Worm (Caenorhabditis elegans) whole organism, dauer: ENCODE measurements around the gene pig-1.

Source experiments
- unc-62 ChIP-seq: sonication (generic microtip); optimal IDR thresholded peaks from 2 replicates; lab custom pipeline; 2017; ENCODE audit warnings: missing biosample characterization, missing genetic modification reagents, missing genetic modification characterization

pig-1 gene

ce11 chrIV:519409-519808, at the start of gene pig-1:
pig-1 (minus strand) TSS chrIV:519457.
- TF ChIP-seq unc-62 (GFP tag; lab: Kevin White, UChicago) = no peak

DNA sequence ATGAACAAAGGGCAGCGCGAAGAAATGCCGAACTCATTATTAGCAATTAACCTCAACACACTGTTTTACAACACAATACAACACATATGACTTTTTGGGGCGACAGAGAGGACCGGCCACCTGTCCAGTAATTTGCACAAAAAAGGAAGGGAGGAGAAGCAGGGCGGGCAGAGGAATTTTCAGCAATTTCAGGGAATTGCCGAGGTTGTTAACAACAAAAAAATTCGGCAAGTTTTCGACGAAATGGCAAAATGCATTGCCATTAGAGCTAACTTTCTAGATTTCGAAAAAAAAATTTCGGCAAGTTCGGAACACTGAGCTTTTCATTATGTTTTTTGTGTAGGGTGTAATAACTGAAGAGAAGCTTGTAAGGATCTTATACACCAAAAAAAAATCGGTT, 44.7 kb upstream of the pig-1 start:
- TF ChIP-seq unc-62 (GFP tag; lab: Kevin White, UChicago) = no peak

- no peak for TF ChIP-seq unc-62 (GFP tag; lab: Kevin White, UChicago)
Measured at ce11 chrIV:563417-563816, 44.2 kb upstream of the pig-1 start.

DNA sequence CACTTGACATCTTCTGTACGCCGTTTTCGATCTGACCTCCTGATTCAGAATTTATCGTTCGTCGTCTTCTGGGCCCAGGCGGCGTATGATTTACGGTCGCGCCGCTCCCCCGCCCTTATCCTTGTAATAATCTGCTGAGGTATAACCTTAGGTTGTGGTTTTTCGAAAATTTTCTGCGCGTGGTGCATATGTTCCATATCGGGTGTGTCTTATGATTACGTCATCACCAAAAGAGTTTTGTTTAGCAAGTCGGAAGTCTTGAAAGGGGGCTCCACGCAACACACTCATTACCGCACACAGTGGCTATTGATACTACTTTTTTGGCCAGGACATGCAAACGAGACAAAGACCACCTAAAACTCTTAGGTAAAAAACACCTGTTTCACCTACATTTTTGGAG, 41.5 kb upstream of the pig-1 start:
- no peak for TF ChIP-seq unc-62 (GFP tag; lab: Kevin White, UChicago)

- TF ChIP-seq unc-62 (GFP tag; lab: Kevin White, UChicago) = no peak
Measured at ce11 chrIV:560314-560713, 41.1 kb upstream of the pig-1 start.

DNA sequence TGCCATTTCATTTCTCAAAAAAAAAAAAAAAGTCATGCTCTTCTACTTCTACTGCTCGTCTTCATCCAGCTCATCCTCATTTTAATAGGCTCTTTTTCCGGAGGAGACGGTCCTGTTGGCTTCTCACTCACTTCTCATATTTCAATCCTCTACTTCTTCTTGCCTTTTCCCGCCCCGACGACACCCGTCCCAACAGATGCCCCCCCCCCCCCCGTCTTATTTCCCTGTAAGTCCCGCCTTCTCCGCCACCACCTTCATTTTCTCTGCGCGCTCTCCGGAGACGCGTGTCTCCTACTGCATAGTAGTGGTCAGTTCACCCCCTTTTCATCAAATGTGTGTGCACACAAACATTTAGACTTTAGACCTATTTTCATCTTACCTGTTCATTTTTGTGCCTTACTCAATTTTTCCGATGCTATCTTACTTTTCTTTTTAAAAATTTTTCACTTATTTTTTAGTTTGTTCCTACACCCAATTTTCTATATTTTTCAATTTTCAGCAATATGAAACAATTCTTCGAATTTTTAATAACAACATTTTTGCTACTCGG, 39.6 kb upstream of the pig-1 start, which contains the start of gene efn-4:
Gene efn-4 (plus strand): TSS at position 500 of the 550 bp plus-strand sequence.
- no peak for TF ChIP-seq unc-62 (GFP tag; lab: Kevin White, UChicago)

ce11 chrIV:554005-554404, 34.7 kb upstream of the pig-1 start:
- TF ChIP-seq unc-62 (GFP tag; lab: Kevin White, UChicago) = no peak

ce11 chrIV:551923-552322, 32.7 kb upstream of the pig-1 start:
- no peak for TF ChIP-seq unc-62 (GFP tag; lab: Kevin White, UChicago)

DNA sequence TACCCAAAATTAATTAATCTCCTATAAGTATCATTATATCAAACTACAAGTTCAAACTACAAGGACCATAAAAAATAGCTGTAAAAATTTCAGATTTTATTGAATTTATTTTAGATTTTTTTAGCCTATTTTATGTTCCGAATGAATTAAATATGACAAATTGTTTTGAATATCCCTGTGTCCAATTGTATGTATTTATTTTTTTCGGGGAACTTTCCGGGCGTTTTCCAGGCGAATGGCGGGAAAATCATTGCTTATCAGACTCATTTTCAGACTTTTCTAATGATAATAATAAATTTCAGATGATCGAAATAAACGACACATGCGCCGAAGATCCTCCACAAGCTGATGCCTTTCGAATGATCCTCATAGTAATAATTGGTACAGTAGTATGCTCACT, 28.7 kb upstream of the pig-1 start, which contains the start of gene F56A11.4:
Gene F56A11.4 (plus strand): TSS at position 301 of the 400 bp plus-strand sequence.
- TF ChIP-seq unc-62 (GFP tag; lab: Kevin White, UChicago) = no peak

DNA sequence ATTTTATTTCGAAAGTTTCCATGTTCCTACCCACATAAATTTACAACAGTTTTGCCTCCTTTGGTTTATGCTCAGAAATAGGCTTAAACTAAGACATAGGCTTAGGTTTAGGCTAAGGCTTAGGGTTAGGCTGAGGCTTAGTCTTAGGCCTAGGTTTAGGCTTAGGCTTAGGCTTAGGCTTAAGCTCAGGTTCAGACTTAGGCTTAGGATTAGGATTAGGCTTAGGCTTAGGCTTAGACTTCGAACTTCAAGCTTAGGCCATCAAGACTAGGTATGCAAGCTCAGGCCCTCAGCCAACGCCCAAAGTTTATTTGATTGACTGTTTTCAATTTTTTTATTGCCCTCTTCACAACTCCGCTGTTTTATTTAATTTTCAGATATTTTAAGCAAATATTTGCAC, 26.6 kb upstream of the pig-1 start:
- no peak for TF ChIP-seq unc-62 (GFP tag; lab: Kevin White, UChicago)

- no peak for TF ChIP-seq unc-62 (GFP tag; lab: Kevin White, UChicago)
Measured at ce11 chrIV:531835-532234, 12.6 kb upstream of the pig-1 start, which contains the start of gene glt-7. glt-7 (plus strand) TSS chrIV:532135.

DNA sequence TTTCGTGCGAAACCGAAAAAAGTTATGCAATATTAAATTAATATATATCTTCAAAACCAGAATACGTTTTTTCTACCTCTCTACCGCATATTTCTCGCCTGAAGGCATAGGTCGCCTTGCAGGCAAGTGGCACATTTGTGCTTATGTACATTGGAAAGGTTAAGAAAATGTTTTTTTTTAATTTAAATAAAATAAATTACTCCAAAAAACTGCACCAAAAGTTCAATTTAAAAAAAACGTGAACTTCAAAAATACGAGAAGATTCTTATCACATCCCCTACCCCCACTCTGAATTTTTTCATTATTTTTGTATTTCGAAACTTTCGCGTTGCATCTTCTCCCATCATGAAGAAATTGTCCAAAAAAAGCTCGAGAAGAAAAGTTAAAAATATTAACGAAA, 5.1 kb upstream of the pig-1 start, which contains the start of gene W03G1.2:
Gene W03G1.2 (plus strand): TSS at position 301 of the 400 bp plus-strand sequence.
- TF ChIP-seq unc-62 (GFP tag; lab: Kevin White, UChicago) = no peak

DNA sequence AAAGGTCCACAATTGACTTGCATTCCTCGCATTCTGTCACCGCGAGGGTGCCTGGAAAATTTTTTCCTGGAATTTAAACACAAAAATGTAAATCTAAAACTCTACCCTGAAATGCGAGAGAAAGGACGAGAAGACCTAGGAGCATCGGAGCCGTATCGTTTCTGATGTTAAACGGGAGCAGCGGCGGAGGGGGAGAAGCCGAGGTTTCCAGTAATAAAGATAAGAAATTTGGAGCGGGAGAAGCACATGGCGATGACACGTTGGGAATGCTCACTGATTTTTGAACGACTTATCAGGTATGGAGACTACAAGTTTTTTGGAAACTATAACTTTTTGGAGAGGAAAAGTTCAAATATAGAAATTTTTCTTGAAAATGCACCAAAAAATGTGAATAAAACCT, 4.3 kb upstream of the pig-1 start, which contains the start of gene asm-3:
Gene asm-3 (minus strand): TSS at position 215 of the 400 bp plus-strand sequence.
- TF ChIP-seq unc-62 (GFP tag; lab: Kevin White, UChicago) = no peak

DNA sequence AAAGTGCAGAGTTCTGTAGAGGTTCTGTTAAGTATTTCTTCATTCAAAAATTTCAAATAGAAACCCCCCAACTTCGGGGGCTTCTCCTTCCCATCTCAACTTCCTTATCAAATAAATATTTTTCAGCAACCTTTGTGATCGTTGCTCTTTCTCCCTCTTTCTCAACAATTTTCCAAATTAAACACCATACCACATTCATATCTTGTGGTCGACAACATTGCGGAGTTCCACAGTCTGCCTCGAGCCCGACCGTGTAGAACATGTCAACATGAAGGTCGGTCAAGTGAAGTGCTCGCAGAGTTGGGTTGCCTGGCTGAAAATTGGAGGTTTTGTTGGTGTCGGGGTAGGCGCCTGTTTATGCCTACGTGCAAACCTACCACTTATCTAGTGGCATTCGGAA, 3.3 kb upstream of the pig-1 start:
- no peak for TF ChIP-seq unc-62 (GFP tag; lab: Kevin White, UChicago)

DNA sequence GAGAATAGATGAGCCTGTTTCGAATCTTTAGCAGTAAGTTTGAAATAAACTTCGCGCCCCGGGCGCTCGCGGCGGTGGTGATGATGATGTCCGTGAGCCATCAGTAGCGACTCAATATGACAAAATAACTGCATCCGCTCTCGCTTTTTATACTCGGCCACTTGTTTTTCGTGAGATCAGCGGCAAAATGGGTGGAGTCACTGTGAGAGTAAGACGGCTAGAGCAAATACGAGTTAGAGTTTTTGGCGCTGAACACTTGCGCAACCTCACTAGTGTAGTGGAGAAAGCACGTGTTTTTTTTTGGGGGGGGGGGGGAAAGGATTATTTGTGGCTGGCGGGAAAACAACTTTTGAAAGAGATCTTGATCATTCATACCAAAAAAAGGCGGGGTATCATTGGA, 12.9 kb downstream of the pig-1 start, which contains the start of gene W03G1.5:
Gene W03G1.5 (minus strand): TSS at position 101 of the 400 bp plus-strand sequence.
- no peak for TF ChIP-seq unc-62 (GFP tag; lab: Kevin White, UChicago)

DNA sequence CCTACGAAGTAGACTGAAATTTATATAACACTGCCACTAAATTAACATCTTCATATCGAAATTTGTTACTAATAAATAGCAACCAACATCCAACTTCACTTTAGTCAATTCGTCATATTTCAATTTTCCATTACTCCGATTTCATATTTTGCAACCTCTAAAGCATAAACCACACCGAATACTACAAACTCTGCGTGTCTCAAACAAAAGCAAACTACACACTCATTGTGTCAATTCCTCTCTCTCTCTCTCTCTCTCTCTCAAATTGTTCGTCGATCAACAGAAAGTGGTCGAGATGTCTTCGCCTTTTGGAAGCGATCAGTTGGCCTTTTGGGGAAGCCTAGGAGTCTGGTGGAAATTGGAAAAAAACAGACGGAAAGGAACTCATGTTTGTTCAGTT, 14.8 kb downstream of the pig-1 start:
- no peak for TF ChIP-seq unc-62 (GFP tag; lab: Kevin White, UChicago)

DNA sequence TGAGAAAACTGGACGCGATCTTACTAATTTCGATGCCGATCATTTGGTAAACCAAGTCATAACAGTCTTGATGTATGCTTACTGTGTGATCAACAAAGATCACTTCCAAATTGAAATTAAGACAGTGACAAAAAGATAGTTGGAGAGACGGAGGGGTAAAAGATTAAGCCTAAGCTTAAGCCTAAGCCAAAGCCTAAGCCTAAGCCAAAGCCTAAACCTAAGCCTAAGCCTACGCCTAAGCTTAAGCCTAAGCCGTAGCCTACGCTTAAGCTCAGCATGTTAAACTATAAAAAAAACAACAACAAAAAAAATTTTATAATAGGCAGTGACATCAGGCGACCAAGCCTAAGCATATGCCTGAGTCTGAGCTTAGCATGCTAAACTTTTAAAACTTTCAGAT, 22.1 kb downstream of the pig-1 start:
- no peak for TF ChIP-seq unc-62 (GFP tag; lab: Kevin White, UChicago)
